Worm (Caenorhabditis elegans): ENCODE measurements around the gene C16D9.8.

The C16D9.8 gene

ce11 chrV:8269878-8270277, 6.5 kb upstream of the C16D9.8 start:
- TF ChIP-seq hnd-1 (tag; optimal IDR thresholded peaks at IDR 0.05) = no peak

- TF ChIP-seq tra-4 (tag; optimal IDR thresholded peaks at IDR 0.05) (no peak), ceh-13 (GFP tag; optimal IDR thresholded peaks at IDR 0.05) (no peak), pes-1 (GFP tag; IDR thresholded peaks at IDR 0.05) (no peak), aly-1 (tag; optimal IDR thresholded peaks at IDR 0.05) (no peak), tbx-37 (GFP tag; conservative IDR thresholded peaks at IDR 0.05) (no peak), scrt-1 (GFP tag; IDR thresholded peaks at IDR 0.05) (no peak), B0310.2 (tag; optimal IDR thresholded peaks at IDR 0.05) (no peak), F13C5.2 (tag; optimal IDR thresholded peaks at IDR 0.05) (no peak), hnd-1 (tag; optimal IDR thresholded peaks at IDR 0.05) (no peak)
These were observed 5.5 kb upstream of the C16D9.8 start, which contains the start of the genes asp-6 and asp-12 for ce11 chrV:8268902-8269301. Gene asp-6 (minus strand): TSS chrV:8268937. Gene asp-12 (plus strand): TSS chrV:8269210.

ce11 chrV:8267275-8267674, 3.9 kb upstream of the C16D9.8 start:
- TF ChIP-seq pes-1 (GFP tag; IDR thresholded peaks at IDR 0.05) = no peak
- TF ChIP-seq B0310.2 (tag; optimal IDR thresholded peaks at IDR 0.05) = no peak
- TF ChIP-seq ets-7 (tag; optimal IDR thresholded peaks at IDR 0.05) = no peak
- no peak for TF ChIP-seq sea-1 (GFP tag; conservative IDR thresholded peaks at IDR 0.05)

ce11 chrV:8266232-8266631, 2.9 kb upstream of the C16D9.8 start, which contains the start of gene F21F8.5:
Gene F21F8.5 (minus strand): TSS chrV:8266332.
- no peak for TF ChIP-seq aly-1 (tag; optimal IDR thresholded peaks at IDR 0.05)
- no peak for TF ChIP-seq tra-4 (tag; optimal IDR thresholded peaks at IDR 0.05)
- TF ChIP-seq F13C5.2 (tag; optimal IDR thresholded peaks at IDR 0.05) = no peak
- TF ChIP-seq ceh-13 (GFP tag; optimal IDR thresholded peaks at IDR 0.05) = no peak
- TF ChIP-seq hmbx-1 (tag; optimal IDR thresholded peaks at IDR 0.05) = no peak
- TF ChIP-seq sea-1 (GFP tag; conservative IDR thresholded peaks at IDR 0.05) = no peak
- no peak for TF ChIP-seq scrt-1 (GFP tag; IDR thresholded peaks at IDR 0.05)
- TF ChIP-seq tbx-37 (GFP tag; conservative IDR thresholded peaks at IDR 0.05) = no peak
- TF ChIP-seq ets-7 (tag; optimal IDR thresholded peaks at IDR 0.05) = no peak
- TF ChIP-seq flt-1 (GFP tag; IDR thresholded peaks at IDR 0.05) = no peak
- TF ChIP-seq B0310.2 (tag; optimal IDR thresholded peaks at IDR 0.05) = no peak
- TF ChIP-seq pes-1 (GFP tag; IDR thresholded peaks at IDR 0.05) = no peak
- TF ChIP-seq ama-1 (optimal IDR thresholded peaks at IDR 0.05) = no peak
- no peak for TF ChIP-seq ceh-36 (tag; optimal IDR thresholded peaks at IDR 0.05)
- no peak for TF ChIP-seq hnd-1 (tag; optimal IDR thresholded peaks at IDR 0.05)
- no peak for TF ChIP-seq hmg-4 (GFP tag; optimal IDR thresholded peaks at IDR 0.05)
- no peak for TF ChIP-seq tbx-11 (GFP tag; IDR thresholded peaks at IDR 0.05)

- TF ChIP-seq ets-7 (tag; optimal IDR thresholded peaks at IDR 0.05) = no peak
- no peak for TF ChIP-seq flt-1 (GFP tag; IDR thresholded peaks at IDR 0.05)
- TF ChIP-seq sea-1 (GFP tag; conservative IDR thresholded peaks at IDR 0.05) = no peak
- TF ChIP-seq ceh-36 (tag; optimal IDR thresholded peaks at IDR 0.05) = no peak
- TF ChIP-seq pes-1 (GFP tag; IDR thresholded peaks at IDR 0.05) = no peak
- TF ChIP-seq B0310.2 (tag; optimal IDR thresholded peaks at IDR 0.05) = no peak
- TF ChIP-seq tra-4 (tag; optimal IDR thresholded peaks at IDR 0.05) = no peak
- TF ChIP-seq tbx-11 (GFP tag; IDR thresholded peaks at IDR 0.05) = no peak
- TF ChIP-seq scrt-1 (GFP tag; IDR thresholded peaks at IDR 0.05) = no peak
- no peak for TF ChIP-seq F13C5.2 (tag; optimal IDR thresholded peaks at IDR 0.05)
These were observed 575 bp upstream of the C16D9.8 start, which contains the start of gene C16D9.9 for ce11 chrV:8263941-8264340. Gene C16D9.9 (plus strand): TSS chrV:8264241.

ce11 chrV:8262212-8262611, 1.2 kb downstream of the C16D9.8 start:
- no peak for TF ChIP-seq aly-1 (tag; optimal IDR thresholded peaks at IDR 0.05)
- TF ChIP-seq hmg-4 (GFP tag; optimal IDR thresholded peaks at IDR 0.05) = no peak

- TF ChIP-seq pes-1 (GFP tag; IDR thresholded peaks at IDR 0.05) (no peak), sea-1 (GFP tag; conservative IDR thresholded peaks at IDR 0.05) (no peak), hnd-1 (tag; optimal IDR thresholded peaks at IDR 0.05) (no peak), aly-1 (tag; optimal IDR thresholded peaks at IDR 0.05) (no peak), scrt-1 (GFP tag; IDR thresholded peaks at IDR 0.05) (no peak)
These were observed 4.3 kb downstream of the C16D9.8 start, which contains the start of gene C16D9.1 for ce11 chrV:8259016-8259415. Gene C16D9.1 (plus strand): TSS chrV:8259316.

ce11 chrV:8254973-8255372, 8.4 kb downstream of the C16D9.8 start:
- no peak for TF ChIP-seq hnd-1 (tag; optimal IDR thresholded peaks at IDR 0.05)
- TF ChIP-seq B0310.2 (tag; optimal IDR thresholded peaks at IDR 0.05) = no peak
- no peak for TF ChIP-seq ceh-13 (GFP tag; optimal IDR thresholded peaks at IDR 0.05)
- TF ChIP-seq aly-1 (tag; optimal IDR thresholded peaks at IDR 0.05) = no peak
- no peak for TF ChIP-seq tbx-11 (GFP tag; IDR thresholded peaks at IDR 0.05)
- TF ChIP-seq flt-1 (GFP tag; IDR thresholded peaks at IDR 0.05) = no peak
- TF ChIP-seq ama-1 (optimal IDR thresholded peaks at IDR 0.05) = no peak

- TF ChIP-seq pes-1 (GFP tag; IDR thresholded peaks at IDR 0.05) (no peak), hnd-1 (tag; optimal IDR thresholded peaks at IDR 0.05) (no peak), ceh-36 (tag; optimal IDR thresholded peaks at IDR 0.05) (no peak), F13C5.2 (tag; optimal IDR thresholded peaks at IDR 0.05) (no peak), tra-4 (tag; optimal IDR thresholded peaks at IDR 0.05) (no peak), scrt-1 (GFP tag; IDR thresholded peaks at IDR 0.05) (no peak), hmbx-1 (tag; optimal IDR thresholded peaks at IDR 0.05) (no peak), ceh-13 (GFP tag; optimal IDR thresholded peaks at IDR 0.05) (no peak), ets-7 (tag; optimal IDR thresholded peaks at IDR 0.05) (no peak), sea-1 (GFP tag; conservative IDR thresholded peaks at IDR 0.05) (no peak), aly-1 (tag; optimal IDR thresholded peaks at IDR 0.05) (no peak), tbx-37 (GFP tag; conservative IDR thresholded peaks at IDR 0.05) (no peak)
These were observed 9.4 kb downstream of the C16D9.8 start for ce11 chrV:8253946-8254345.
